Fruit fly (Drosophila melanogaster) whole organism, embryonic: ENCODE results near the gene tyf.

Source experiments
- Blimp-1 ChIP-seq: fragments of 200-800 bp; sonication (Bioruptor generic); optimal IDR thresholded peaks from 3 replicates; lab custom pipeline; 2018; ENCODE audit warnings: missing biosample characterization, missing genetic modification characterization, mild to moderate bottlenecking, moderate library complexity, missing genetic modification reagents
- BtbVII ChIP-seq: fragments of 200-800 bp; sonication (Bioruptor generic); optimal IDR thresholded peaks from 3 replicates; lab custom pipeline; 2017; ENCODE audit warnings: missing biosample characterization, mild to moderate bottlenecking, missing genetic modification characterization
- CG10366 ChIP-seq: fragments of 200-800 bp; sonication (Bioruptor generic); IDR thresholded peaks from 2 replicates; pipeline ENCODE4 v1.3.6; 2022; ENCODE audit warnings: missing biosample characterization, missing genetic modification characterization
- CG13424 ChIP-seq: fragments of 200-800 bp; sonication (Bioruptor generic); optimal IDR thresholded peaks from 2 replicates; lab custom pipeline; 2019; ENCODE audit warnings: missing biosample characterization, mild to moderate bottlenecking, missing genetic modification characterization, moderate library complexity
- CG14667 ChIP-seq: fragments of 200-800 bp; sonication (Bioruptor generic); IDR thresholded peaks from 2 replicates; pipeline ENCODE4 v1.3.6; 2022; ENCODE audit warnings: missing biosample characterization, missing genetic modification characterization
- CG15601 ChIP-seq: fragments of 200-800 bp; sonication (Bioruptor generic); optimal IDR thresholded peaks from 3 replicates; lab custom pipeline; 2019; ENCODE audit warnings: missing biosample characterization, mild to moderate bottlenecking, missing genetic modification characterization, moderate library complexity
- CG1647 ChIP-seq: fragments of 200-800 bp; sonication (Bioruptor generic); optimal IDR thresholded peaks from 3 replicates; lab custom pipeline; 2016; ENCODE audit warnings: missing biosample characterization, missing genetic modification characterization
- CG16815 ChIP-seq: fragments of 200-800 bp; sonication (Bioruptor generic); optimal IDR thresholded peaks from 3 replicates; lab custom pipeline; 2017; ENCODE audit warnings: missing biosample characterization, mild to moderate bottlenecking, missing genetic modification characterization
- CG17385 ChIP-seq: fragments of 200-800 bp; sonication (Bioruptor generic); optimal IDR thresholded peaks from 3 replicates; lab custom pipeline; 2018; ENCODE audit warnings: missing biosample characterization, mild to moderate bottlenecking, missing genetic modification characterization
- CG17802 ChIP-seq: fragments of 200-800 bp; sonication (Bioruptor generic); optimal IDR thresholded peaks from 2 replicates; lab custom pipeline; 2018; ENCODE audit warnings: missing biosample characterization, mild to moderate bottlenecking, missing genetic modification characterization, moderate library complexity
- CG1832 ChIP-seq: fragments of 200-800 bp; sonication (Bioruptor generic); optimal IDR thresholded peaks from 2 replicates; lab custom pipeline; 2017; ENCODE audit warnings: missing biosample characterization, mild to moderate bottlenecking, missing genetic modification characterization, inconsistent platforms
- CG18599 ChIP-seq: fragments of 200-800 bp; sonication (Bioruptor generic); optimal IDR thresholded peaks from 3 replicates; lab custom pipeline; 2017; ENCODE audit warnings: missing biosample characterization, missing genetic modification characterization, mild to moderate bottlenecking, moderate library complexity, missing genetic modification reagents
- CG2120 ChIP-seq: fragments of 200-800 bp; sonication (Bioruptor generic); optimal IDR thresholded peaks from 3 replicates; lab custom pipeline; 2016; ENCODE audit warnings: missing biosample characterization, missing genetic modification characterization
- CG2678 ChIP-seq: fragments of 200-800 bp; sonication (Bioruptor generic); optimal IDR thresholded peaks from 3 replicates; lab custom pipeline; 2019; ENCODE audit warnings: missing biosample characterization, mild to moderate bottlenecking, missing genetic modification characterization, moderate library complexity
- CG2712 ChIP-seq: fragments of 200-800 bp; optimal IDR thresholded peaks from 3 replicates; lab custom pipeline; 2019; ENCODE audit warnings: missing biosample characterization, mild to moderate bottlenecking, missing genetic modification characterization, moderate library complexity
- CG4328 ChIP-seq: fragments of 200-800 bp; sonication (Bioruptor generic); optimal IDR thresholded peaks from 3 replicates; lab custom pipeline; 2017; ENCODE audit warnings: missing biosample characterization, missing genetic modification reagents, missing genetic modification characterization
- CG6254 ChIP-seq: fragments of 200-800 bp; sonication (Bioruptor generic); optimal IDR thresholded peaks from 3 replicates; lab custom pipeline; 2017; ENCODE audit warnings: mild to moderate bottlenecking, missing biosample characterization, missing genetic modification reagents, missing genetic modification characterization
- CG6689 ChIP-seq: fragments of 200-800 bp; sonication (Bioruptor generic); IDR thresholded peaks from 2 replicates; pipeline ENCODE4 v1.3.6; 2022; ENCODE audit warnings: missing biosample characterization, missing genetic modification characterization
- CG8290 ChIP-seq, 3 experiments: fragments of 200-800 bp; sonication (Bioruptor generic); optimal IDR thresholded peaks; 2 replicates each; lab custom pipeline; 2016 to 2019; ENCODE audit warnings: missing biosample characterization in 3 of 3, missing genetic modification characterization in 3 of 3, mild to moderate bottlenecking in 2 of 3, moderate library complexity in 1 of 3
- CG9797 ChIP-seq: fragments of 200-800 bp; sonication (Bioruptor generic); optimal IDR thresholded peaks from 3 replicates; lab custom pipeline; 2018; ENCODE audit warnings: missing biosample characterization, mild to moderate bottlenecking, missing genetic modification characterization
- D ChIP-seq, 2 experiments: fragments of 200-800 bp in 1 of 2; fragments of >200 bp in 1 of 2; sonication (Bioruptor generic) in 1 of 2; optimal IDR thresholded peaks; 2 replicates in 1 of 2; 3 replicates in 1 of 2; lab custom pipeline; 2017; ENCODE audit warnings: mild to moderate bottlenecking in 1 of 2, missing biosample characterization in 1 of 2, missing genetic modification characterization in 1 of 2, missing genetic modification reagents in 1 of 2
- D19B ChIP-seq: fragments of 200-800 bp; sonication (Bioruptor generic); optimal IDR thresholded peaks from 2 replicates; lab custom pipeline; 2017; ENCODE audit warnings: missing biosample characterization, mild to moderate bottlenecking, missing genetic modification characterization
- Dip3 ChIP-seq: fragments of 200-800 bp; sonication (Bioruptor generic); optimal IDR thresholded peaks from 3 replicates; lab custom pipeline; 2016; ENCODE audit warnings: missing biosample characterization, missing genetic modification characterization
- ERR ChIP-seq: fragments of 200-800 bp; sonication (Bioruptor generic); optimal IDR thresholded peaks from 2 replicates; lab custom pipeline; 2016; ENCODE audit warnings: missing biosample characterization, missing genetic modification characterization
- HLH3B ChIP-seq: fragments of 200-800 bp; sonication (Bioruptor generic); IDR thresholded peaks from 2 replicates; pipeline ENCODE4 v1.3.6; 2022; ENCODE audit warnings: missing biosample characterization, missing genetic modification characterization
- Hr51 ChIP-seq, 2 experiments: fragments of 200-800 bp; sonication (Bioruptor generic); optimal IDR thresholded peaks; 2 replicates in 1 of 2; 3 replicates in 1 of 2; lab custom pipeline; 2016 to 2018; ENCODE audit warnings: missing biosample characterization in 2 of 2, missing genetic modification characterization in 2 of 2, mild to moderate bottlenecking in 1 of 2, moderate library complexity in 1 of 2
- Kr ChIP-seq: fragments of 200-800 bp; sonication (Bioruptor generic); optimal IDR thresholded peaks from 2 replicates; lab custom pipeline; 2017; ENCODE audit warnings: missing biosample characterization, mild to moderate bottlenecking, missing genetic modification characterization
- Med ChIP-seq: fragments of 200-800 bp; sonication (Bioruptor generic); peaks from one replicate; lab custom pipeline; 2016; ENCODE audit warnings: missing biosample characterization, missing genetic modification characterization, mild to moderate bottlenecking, inconsistent platforms, moderate library complexity
- Meics ChIP-seq: fragments of 200-800 bp; sonication (Bioruptor generic); optimal IDR thresholded peaks from 2 replicates; lab custom pipeline; 2017; ENCODE audit warnings: missing biosample characterization, mild to moderate bottlenecking, missing genetic modification characterization
- Neu2 ChIP-seq: fragments of 200-800 bp; sonication (Bioruptor generic); optimal IDR thresholded peaks from 3 replicates; lab custom pipeline; 2016; ENCODE audit warnings: missing biosample characterization, missing genetic modification characterization, borderline replicate concordance
- Oli ChIP-seq: fragments of 200-800 bp; sonication (Bioruptor generic); optimal IDR thresholded peaks from 2 replicates; lab custom pipeline; 2018; ENCODE audit warnings: missing biosample characterization, mild to moderate bottlenecking, missing genetic modification characterization, moderate library complexity
- Sox102F ChIP-seq: fragments of 200-800 bp; sonication (Bioruptor generic); optimal IDR thresholded peaks from 2 replicates; lab custom pipeline; 2018; ENCODE audit warnings: missing biosample characterization, mild to moderate bottlenecking, missing genetic modification characterization, moderate library complexity
- Xrp1 ChIP-seq: fragments of 200-800 bp; sonication (Bioruptor generic); IDR thresholded peaks from 2 replicates; pipeline ENCODE4 v1.3.6; 2022; ENCODE audit warnings: missing biosample characterization, missing genetic modification characterization
- amos ChIP-seq: fragments of 200-800 bp; sonication (Bioruptor generic); IDR thresholded peaks from 2 replicates; pipeline ENCODE4 v1.3.6; 2022; ENCODE audit warnings: missing biosample characterization, missing genetic modification characterization; ENCODE audit not compliant: partially characterized antibody
- emc ChIP-seq: fragments of 200-800 bp; sonication (Bioruptor generic); optimal IDR thresholded peaks from 2 replicates; lab custom pipeline; 2016; ENCODE audit warnings: missing biosample characterization, missing genetic modification characterization
- fd64A ChIP-seq: fragments of 200-800 bp; sonication (Bioruptor generic); optimal IDR thresholded peaks from 3 replicates; lab custom pipeline; 2018; ENCODE audit warnings: missing biosample characterization, mild to moderate bottlenecking, missing genetic modification characterization
- inv ChIP-seq: fragments of 200-800 bp; sonication (Bioruptor generic); IDR thresholded peaks from 2 replicates; pipeline ENCODE4 v1.3.6; 2022; ENCODE audit warnings: missing biosample characterization, missing genetic modification characterization; ENCODE audit not compliant: partially characterized antibody
- knrl ChIP-seq: fragments of 200-800 bp; sonication (Bioruptor generic); IDR thresholded peaks from 3 replicates; pipeline ENCODE4 v1.3.6; 2022; ENCODE audit warnings: missing biosample characterization, missing genetic modification characterization; ENCODE audit not compliant: partially characterized antibody
- onecut ChIP-seq: fragments of 200-800 bp; sonication (Bioruptor generic); IDR thresholded peaks from 2 replicates; pipeline ENCODE4 v1.3.6; 2022; ENCODE audit warnings: missing biosample characterization, missing genetic modification characterization
- pb ChIP-seq: fragments of 200-800 bp; sonication (Bioruptor generic); optimal IDR thresholded peaks from 3 replicates; lab custom pipeline; 2016; ENCODE audit warnings: missing biosample characterization, missing genetic modification characterization
- pfk ChIP-seq: fragments of 200-800 bp; sonication (Bioruptor generic); optimal IDR thresholded peaks from 2 replicates; lab custom pipeline; 2018; ENCODE audit warnings: missing biosample characterization, mild to moderate bottlenecking, missing genetic modification characterization, moderate library complexity
- sima ChIP-seq: fragments of 200-800 bp; sonication (Bioruptor generic); optimal IDR thresholded peaks from 2 replicates; lab custom pipeline; 2016; ENCODE audit warnings: missing biosample characterization, missing genetic modification characterization
- sisA ChIP-seq: fragments of 200-800 bp; sonication (Bioruptor generic); IDR thresholded peaks from 2 replicates; pipeline ENCODE4 v1.3.6; 2022; ENCODE audit warnings: missing biosample characterization, missing genetic modification characterization
- tgo ChIP-seq: fragments of 200-800 bp; sonication (Bioruptor generic); IDR thresholded peaks from 3 replicates; pipeline ENCODE4 v1.3.6; 2022; ENCODE audit warnings: missing biosample characterization, missing genetic modification characterization
- trem ChIP-seq: fragments of 200-800 bp; optimal IDR thresholded peaks from 3 replicates; lab custom pipeline; 2019; ENCODE audit warnings: missing biosample characterization, mild to moderate bottlenecking, missing genetic modification characterization, moderate library complexity
- usp ChIP-seq: fragments of >200 bp; optimal IDR thresholded peaks from 2 replicates; lab custom pipeline; 2017; ENCODE audit warnings: missing biosample characterization, missing genetic modification characterization
- yki ChIP-seq: fragments of >200 bp; optimal IDR thresholded peaks from 3 replicates; lab custom pipeline; 2018
- zfh2 ChIP-seq: fragments of 200-800 bp; sonication (Bioruptor generic); optimal IDR thresholded peaks from 2 replicates; lab custom pipeline; 2016; ENCODE audit warnings: missing biosample characterization, missing genetic modification characterization

Gene tyf

dm6 chrX:4172143-4172771 is 55.4 kb downstream of the tyf start (continued):
- no peak for TF ChIP-seq CG17385 (GFP tag; lab: Kevin White, UChicago)
- TF ChIP-seq CG15601, result peak; percentile 56
- no peak for TF ChIP-seq ERR
- TF ChIP-seq CG14667 (GFP tag; lab: Robert Waterston, UW), result peak; percentile 24; the same call in 1 of the 2 replicates
- peak; percentile 35 for TF ChIP-seq CG2678
- peak; percentile 6 for TF ChIP-seq CG13424
- no peak for TF ChIP-seq onecut (GFP tag; lab: Robert Waterston, UW)
- no peak for TF ChIP-seq pfk (GFP tag; lab: Kevin White, UChicago)
- peak in 1 of 2 experiments; percentile 38 for TF ChIP-seq Hr51 (GFP tag; optimal IDR thresholded peaks at IDR 0.05; lab: Kevin White, UChicago)
- TF ChIP-seq CG10366, result peak; percentile 43; the same call in 1 of the 2 replicates
- TF ChIP-seq emc (GFP tag; lab: Kevin White, UChicago), result no peak
- no peak for TF ChIP-seq fd64A (GFP tag; lab: Kevin White, UChicago)
- no peak for TF ChIP-seq CG9797 (GFP tag; lab: Kevin White, UChicago)
- no peak for TF ChIP-seq zfh2
- TF ChIP-seq sisA (GFP tag; lab: Robert Waterston, UW), result peak; percentile 40; the same call in 1 of the 2 replicates
- TF ChIP-seq CG6254 (GFP tag; lab: Kevin White, UChicago), result no peak
- TF ChIP-seq sima (GFP tag; lab: Kevin White, UChicago), result no peak
- TF ChIP-seq trem, result no peak
- TF ChIP-seq CG18599, result no peak
- no peak for TF ChIP-seq CG4328 (GFP tag; lab: Kevin White, UChicago)
- no peak for TF ChIP-seq Meics (GFP tag; lab: Kevin White, UChicago)
- TF ChIP-seq CG6689, result peak; percentile 44; the same call in 1 of the 2 replicates
- no peak for TF ChIP-seq Kr (GFP tag; lab: Kevin White, UChicago)
- TF ChIP-seq CG2120 (GFP tag; lab: Kevin White, UChicago), result peak; percentile 27
- TF ChIP-seq CG1647 (GFP tag; lab: Kevin White, UChicago), result no peak
- no peak for TF ChIP-seq CG1832 (GFP tag; lab: Kevin White, UChicago)
- TF ChIP-seq D19B (GFP tag; lab: Kevin White, UChicago), result peak; percentile 60
- no peak for TF ChIP-seq D (optimal IDR thresholded peaks at IDR 0.05; lab: Kevin White, UChicago)
- no peak for TF ChIP-seq D (GFP tag; optimal IDR thresholded peaks at IDR 0.05; lab: Kevin White, UChicago)
- TF ChIP-seq Med, result peak; percentile 84
- TF ChIP-seq CG17802 (tag; lab: Kevin White, UChicago), result no peak
- no peak for TF ChIP-seq Neu2 (GFP tag; lab: Kevin White, UChicago)
- TF ChIP-seq yki, result no peak
- TF ChIP-seq BtbVII (GFP tag; lab: Kevin White, UChicago), result no peak
- 0 out of 2 replicates have a peak, but pooled peaks have one; percentile 38 for TF ChIP-seq HLH3B (GFP tag; lab: Robert Waterston, UW)
- peak; percentile 33 for TF ChIP-seq Blimp-1 (GFP tag; lab: Kevin White, UChicago)
- TF ChIP-seq usp (GFP tag; lab: Kevin White, UChicago), result no peak
- TF ChIP-seq Sox102F (GFP tag; lab: Kevin White, UChicago), result peak; percentile 49
- TF ChIP-seq knrl (GFP tag; lab: Robert Waterston, UW), result no peak
- no peak for TF ChIP-seq Dip3 (GFP tag; lab: Kevin White, UChicago)
- TF ChIP-seq amos (GFP tag; lab: Robert Waterston, UW), result no peak
- TF ChIP-seq tgo, result 0 out of 3 replicates have a peak, but pooled peaks have one; percentile 26
- TF ChIP-seq Oli (tag; lab: Kevin White, UChicago), result peak; percentile 41
- no peak for TF ChIP-seq pb
- peak; percentile 20 for TF ChIP-seq CG2712 (tag; lab: Kevin White, UChicago)
- peak; percentile 43; the same call in 1 of the 2 replicates for TF ChIP-seq Xrp1 (GFP tag; lab: Robert Waterston, UW)
- TF ChIP-seq CG8290 (GFP tag; optimal IDR thresholded peaks at IDR 0.05; lab: Kevin White, UChicago), result no peak
- peak in 1 of 2 experiments; percentile 47 for TF ChIP-seq CG8290 (tag; optimal IDR thresholded peaks at IDR 0.05; lab: Kevin White, UChicago)
- TF ChIP-seq inv (GFP tag; lab: Robert Waterston, UW), result no peak
- TF ChIP-seq CG16815 (GFP tag; lab: Kevin White, UChicago), result no peak
